Fruit fly (Drosophila melanogaster): Measurements from ENCODE around the gene CG43056.

Gene CG43056

DNA sequence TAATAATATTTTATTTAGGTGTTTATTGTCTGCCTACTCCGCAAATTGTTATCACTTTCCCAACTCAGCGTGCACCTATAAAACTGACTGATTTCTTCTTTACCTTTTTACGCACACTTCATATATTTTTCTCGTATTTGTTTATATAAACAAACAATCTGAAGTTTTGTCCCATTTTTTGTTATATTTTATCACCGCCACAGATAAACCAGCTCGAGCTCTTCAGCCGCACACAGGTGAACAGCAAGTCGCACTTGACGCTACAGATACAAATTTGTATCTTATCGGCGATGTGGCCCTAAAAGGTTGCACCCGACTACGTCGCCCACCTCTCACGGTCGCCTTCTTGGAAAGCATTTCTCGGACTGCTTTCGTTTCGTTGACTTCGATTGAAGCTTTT lies 37.8 kb downstream of the CG43056 start:
- TF ChIP-seq Blimp-1 (GFP tag; optimal IDR thresholded peaks at IDR 0.05) (peak; percentile 24), otp (GFP tag; IDR thresholded peaks at IDR 0.05) (no peak), onecut (GFP tag; IDR thresholded peaks at IDR 0.05) (no peak), salm (tag; optimal IDR thresholded peaks at IDR 0.05) (peak; percentile 30), bowl (GFP tag; IDR thresholded peaks at IDR 0.05) (no peak), CG2678 (tag; optimal IDR thresholded peaks at IDR 0.05) (peak; percentile 34), CG15269 (tag; optimal IDR thresholded peaks at IDR 0.05) (peak; percentile 6), D (optimal IDR thresholded peaks at IDR 0.05) (no peak), D (GFP tag; optimal IDR thresholded peaks at IDR 0.05) (no peak), ATbp (GFP tag; optimal IDR thresholded peaks at IDR 0.05) (peak; percentile 65), Asciz (GFP tag; optimal IDR thresholded peaks at IDR 0.05) (peak; percentile 36), CG3407 (GFP tag; optimal IDR thresholded peaks at IDR 0.05) (peak; percentile 28), sens (GFP tag) (peak; percentile 66), BtbVII (GFP tag; optimal IDR thresholded peaks at IDR 0.05) (peak; percentile 15), exex (tag; optimal IDR thresholded peaks at IDR 0.05) (peak; percentile 0), Med (GFP tag) (peak; percentile 40), CG15601 (tag; optimal IDR thresholded peaks at IDR 0.05) (peak; percentile 15), Hr78 (GFP tag; optimal IDR thresholded peaks at IDR 0.05) (peak in 1 of 2 experiments; percentile 79), CG12071 (GFP tag; optimal IDR thresholded peaks at IDR 0.05) (peak; percentile 27), grn (GFP tag; optimal IDR thresholded peaks at IDR 0.05) (peak; percentile 53), CG13296 (GFP tag; optimal IDR thresholded peaks at IDR 0.05) (peak; percentile 6), lab (GFP tag; optimal IDR thresholded peaks at IDR 0.05) (peak; percentile 15), CG6765 (GFP tag; optimal IDR thresholded peaks at IDR 0.05) (no peak), CG2875 (GFP tag; optimal IDR thresholded peaks at IDR 0.05) (peak; percentile 13)

DNA sequence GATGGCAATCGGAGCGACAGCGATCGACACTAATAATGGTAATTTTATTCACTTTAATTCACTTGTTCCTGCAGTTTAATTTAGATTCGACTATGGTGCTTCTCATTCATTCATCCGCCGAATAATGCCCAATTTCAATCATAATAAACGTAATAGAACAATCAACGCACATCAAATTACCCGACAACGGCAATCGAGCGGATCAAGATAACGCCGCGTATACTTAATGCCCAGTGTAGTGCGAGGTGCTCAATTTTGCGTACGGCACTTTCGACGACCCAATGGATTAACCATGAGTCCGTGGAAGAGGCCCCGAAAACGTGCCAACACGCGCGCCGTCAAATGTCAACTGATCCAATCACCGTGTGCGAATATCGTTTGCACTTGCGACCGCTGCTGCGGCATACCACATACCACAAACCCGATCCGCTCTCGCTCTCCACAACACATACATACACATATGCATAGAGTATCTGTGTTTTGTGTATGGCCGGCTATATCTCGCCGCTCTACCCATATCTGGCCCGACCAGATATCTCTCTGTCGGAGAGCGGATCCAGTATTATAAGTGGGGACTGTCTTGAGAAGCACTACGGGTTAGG lies 39.2 kb downstream of the CG43056 start, which contains the start of gene ine:
ine (minus strand) TSS at position 351 of the 602 bp plus-strand sequence.
- no peak for TF ChIP-seq ara (GFP tag; IDR thresholded peaks at IDR 0.05)
- TF ChIP-seq vvl (GFP tag; IDR thresholded peaks at IDR 0.05), result peak; percentile 35; the same call in 1 of the 2 replicates
- TF ChIP-seq Bgb (GFP tag; IDR thresholded peaks at IDR 0.05; ENCODE audit: partially characterized antibody), result 0 out of 2 replicates have a peak, but pooled peaks have one; percentile 28
- no peak for TF ChIP-seq CG12155 (GFP tag; optimal IDR thresholded peaks at IDR 0.05)
- TF ChIP-seq D19B (GFP tag; optimal IDR thresholded peaks at IDR 0.05), result peak; percentile 28
- no peak for TF ChIP-seq CG7372 (GFP tag; IDR thresholded peaks at IDR 0.05)
- 0 out of 3 replicates have a peak, but pooled peaks have one; percentile 17 for TF ChIP-seq zfh1 (GFP tag; IDR thresholded peaks at IDR 0.05)
- TF ChIP-seq CG3726 (GFP tag; IDR thresholded peaks at IDR 0.05), result no peak
- 0 out of 4 replicates have a peak, but pooled peaks have one; percentile 12 for TF ChIP-seq Dll (GFP tag; IDR thresholded peaks at IDR 0.05; ENCODE audit: partially characterized antibody)
- peak; percentile 54; the same call in 1 of the 2 replicates for TF ChIP-seq rib (GFP tag; IDR thresholded peaks at IDR 0.05)
- TF ChIP-seq Hmr (GFP tag; optimal IDR thresholded peaks at IDR 0.05), result no peak
- TF ChIP-seq CG13287 (GFP tag; IDR thresholded peaks at IDR 0.05; ENCODE audit: partially characterized antibody), result peak; percentile 34; the same call in 1 of the 2 replicates
- peak; percentile 22; the same call in 1 of the 2 replicates for TF ChIP-seq CG32532 (GFP tag; IDR thresholded peaks at IDR 0.05)
- TF ChIP-seq sd (tag; optimal IDR thresholded peaks at IDR 0.05), result peak; percentile 77
- 0 out of 3 replicates have a peak, but pooled peaks have one; percentile 23 for TF ChIP-seq so (GFP tag; IDR thresholded peaks at IDR 0.05)
- TF ChIP-seq ranshi (GFP tag; IDR thresholded peaks at IDR 0.05), result 0 out of 2 replicates have a peak, but pooled peaks have one; percentile 33
- TF ChIP-seq Ets65A (GFP tag), result peak; percentile 35
- TF ChIP-seq chinmo (GFP tag; IDR thresholded peaks at IDR 0.05; ENCODE audit: partially characterized antibody), result 0 out of 4 replicates have a peak, but pooled peaks have one; percentile 62
- no peak for TF ChIP-seq NC2β (GFP tag; optimal IDR thresholded peaks at IDR 0.05)
- no peak for TF ChIP-seq D19A (tag; optimal IDR thresholded peaks at IDR 0.05)
- TF ChIP-seq Jarid2 (GFP tag; optimal IDR thresholded peaks at IDR 0.05), result peak; percentile 56
- TF ChIP-seq tna (GFP tag; IDR thresholded peaks at IDR 0.05; ENCODE audit: partially characterized antibody), result no peak
- TF ChIP-seq cg (GFP tag; optimal IDR thresholded peaks at IDR 0.05), result peak; percentile 50
- TF ChIP-seq CG11504 (tag; optimal IDR thresholded peaks at IDR 0.05), result no peak
- TF ChIP-seq CG34376 (GFP tag; optimal IDR thresholded peaks at IDR 0.05), result no peak

Data from whole organism, embryonic.